1 fruit fly cellular context compared by ENCODE assay signal in the genomic region with DNA sequence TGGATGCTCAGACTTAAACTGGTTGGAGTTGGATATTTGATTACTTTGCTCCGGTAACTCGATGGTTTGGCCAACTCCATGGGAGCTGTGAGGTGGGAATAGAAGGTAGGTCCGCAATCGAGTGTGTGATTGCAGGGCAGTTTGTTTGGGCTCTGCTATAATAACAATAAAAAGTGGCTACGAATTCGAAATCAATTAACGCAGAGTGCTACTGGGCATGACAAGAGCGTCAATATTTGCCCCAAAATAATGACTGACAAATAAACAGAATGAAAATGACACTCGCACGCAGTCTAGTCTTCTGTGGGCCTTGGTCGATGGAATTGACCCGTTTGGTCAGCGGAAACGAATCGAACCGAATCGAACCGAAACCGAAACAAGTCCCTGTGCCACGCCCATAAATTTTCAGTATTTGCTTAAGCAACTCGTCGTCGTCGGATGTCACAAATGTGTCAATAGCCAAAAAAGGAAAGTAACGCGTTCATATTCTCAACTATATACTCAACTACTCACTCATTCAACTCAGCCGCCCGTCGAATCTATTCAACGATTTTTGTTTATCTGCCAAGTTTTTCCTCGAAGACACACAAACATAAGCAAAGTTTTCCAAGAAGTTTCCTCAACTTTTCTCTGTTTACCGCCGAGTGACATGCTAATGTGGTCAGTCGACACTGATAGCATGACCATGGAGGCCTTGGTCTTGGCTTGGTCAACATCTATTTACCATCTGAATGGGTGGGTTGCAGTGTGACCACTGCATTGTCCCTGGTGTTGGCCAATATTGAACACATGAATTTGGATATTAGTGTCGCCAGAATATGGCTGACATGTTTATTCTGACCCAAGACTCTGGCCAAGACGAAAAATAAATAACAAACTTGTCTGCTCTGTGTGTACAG.
TF ChIP-seq lines count a peak whose summit lies in the region.

No protein-coding gene starts in this region.

TF ChIP-seq in whole organism, embryonic, 481 proteins besides CTCF, POLR2A, EP300 and RAD21 (continued from another document):
- 0 out of 3 replicates have a peak, but pooled peaks have one; percentile 5 for TF ChIP-seq dysf (GFP tag; IDR thresholded peaks at IDR 0.05; lab: Robert Waterston, UW)
- TF ChIP-seq CG17186 (GFP tag; optimal IDR thresholded peaks at IDR 0.05; lab: Kevin White, UChicago): peak; percentile 10
- peak; percentile 26 for TF ChIP-seq CG12219 (GFP tag; optimal IDR thresholded peaks at IDR 0.05; lab: Kevin White, UChicago)
- peak; percentile 8 for TF ChIP-seq CG7556 (GFP tag; optimal IDR thresholded peaks at IDR 0.05; lab: Kevin White, UChicago)
- peak; percentile 5 for TF ChIP-seq Sox100B (GFP tag; optimal IDR thresholded peaks at IDR 0.05; lab: Kevin White, UChicago)
- TF ChIP-seq ac (GFP tag; optimal IDR thresholded peaks at IDR 0.05; lab: Kevin White, UChicago): peak; percentile 29
- peak; percentile 3 for TF ChIP-seq CG1233 (GFP tag; optimal IDR thresholded peaks at IDR 0.05; lab: Kevin White, UChicago)
- peak; percentile 39 for TF ChIP-seq vvl (GFP tag; IDR thresholded peaks at IDR 0.05; lab: Robert Waterston, UW)
- TF ChIP-seq E2f2 (GFP tag; IDR thresholded peaks at IDR 0.05; lab: Robert Waterston, UW): 0 out of 2 replicates have a peak, but pooled peaks have one; percentile 14
- TF ChIP-seq YL-1 (GFP tag; optimal IDR thresholded peaks at IDR 0.05; lab: Kevin White, UChicago): no peak
- TF ChIP-seq nmo (GFP tag; optimal IDR thresholded peaks at IDR 0.05; lab: Kevin White, UChicago): no peak
- peak; percentile 22 for TF ChIP-seq dmrt99B (tag; optimal IDR thresholded peaks at IDR 0.05; lab: Kevin White, UChicago)
- 0 out of 4 replicates have a peak, but pooled peaks have one; percentile 29 for TF ChIP-seq chinmo (GFP tag; IDR thresholded peaks at IDR 0.05; lab: Robert Waterston, UW; ENCODE audit: partially characterized antibody)
- peak; percentile 6 for TF ChIP-seq CG8281 (tag; optimal IDR thresholded peaks at IDR 0.05; lab: Kevin White, UChicago)
- TF ChIP-seq dan (GFP tag; IDR thresholded peaks at IDR 0.05; lab: Robert Waterston, UW): no peak
- TF ChIP-seq org-1 (GFP tag; optimal IDR thresholded peaks at IDR 0.05; lab: Kevin White, UChicago): peak; percentile 44
- peak; percentile 41 for TF ChIP-seq CG18599 (GFP tag; optimal IDR thresholded peaks at IDR 0.05; lab: Kevin White, UChicago)
- TF ChIP-seq NK7.1 (GFP tag; optimal IDR thresholded peaks at IDR 0.05; lab: Kevin White, UChicago): peak; percentile 5
- TF ChIP-seq pan (optimal IDR thresholded peaks at IDR 0.05; lab: Kevin White, UChicago): no peak
- TF ChIP-seq pan (GFP tag; optimal IDR thresholded peaks at IDR 0.05 in 1 of 2, IDR thresholded peaks at IDR 0.05 in 1 of 2): peak in 1 of 2 experiments; percentile 21
- TF ChIP-seq CG14014 (GFP tag; IDR thresholded peaks at IDR 0.05; lab: Robert Waterston, UW): peak; percentile 13; the same call in 1 of the 2 replicates
- TF ChIP-seq CG10543 (GFP tag; optimal IDR thresholded peaks at IDR 0.05; lab: Kevin White, UChicago): peak; percentile 15
- TF ChIP-seq Hmr (GFP tag; optimal IDR thresholded peaks at IDR 0.05; lab: Kevin White, UChicago): peak; percentile 0
- TF ChIP-seq Blimp-1 (GFP tag; optimal IDR thresholded peaks at IDR 0.05; lab: Kevin White, UChicago): peak; percentile 74
- TF ChIP-seq tgo (GFP tag; IDR thresholded peaks at IDR 0.05; lab: Robert Waterston, UW): no peak
- peak; percentile 68; the same call in 1 of the 2 replicates for TF ChIP-seq Awh (GFP tag; IDR thresholded peaks at IDR 0.05; lab: Robert Waterston, UW)
- TF ChIP-seq CG15269 (tag; optimal IDR thresholded peaks at IDR 0.05; lab: Kevin White, UChicago): peak; percentile 11
- TF ChIP-seq CG18262 (tag; optimal IDR thresholded peaks at IDR 0.05; lab: Kevin White, UChicago): peak; percentile 14
- 0 out of 3 replicates have a peak, but pooled peaks have one; percentile 47 for TF ChIP-seq CG3726 (GFP tag; IDR thresholded peaks at IDR 0.05; lab: Robert Waterston, UW)
- TF ChIP-seq so (GFP tag; IDR thresholded peaks at IDR 0.05; lab: Robert Waterston, UW): 0 out of 3 replicates have a peak, but pooled peaks have one; percentile 12
- no peak for TF ChIP-seq Fer1 (GFP tag; optimal IDR thresholded peaks at IDR 0.05; lab: Kevin White, UChicago)
- peak; percentile 19 for TF ChIP-seq CG2678 (tag; optimal IDR thresholded peaks at IDR 0.05; lab: Kevin White, UChicago)
- TF ChIP-seq Vsx1 (GFP tag; optimal IDR thresholded peaks at IDR 0.05; lab: Kevin White, UChicago): peak; percentile 2
- TF ChIP-seq wek (GFP tag; optimal IDR thresholded peaks at IDR 0.05; lab: Kevin White, UChicago): peak; percentile 53
- no peak for TF ChIP-seq CG12769 (tag; optimal IDR thresholded peaks at IDR 0.05; lab: Kevin White, UChicago)
- TF ChIP-seq CG6272 (GFP tag; IDR thresholded peaks at IDR 0.05; lab: Robert Waterston, UW): 0 out of 2 replicates have a peak, but pooled peaks have one; percentile 22
- peak; percentile 38 for TF ChIP-seq CG15601 (tag; optimal IDR thresholded peaks at IDR 0.05; lab: Kevin White, UChicago)
- peak; percentile 86 for TF ChIP-seq kni (GFP tag; optimal IDR thresholded peaks at IDR 0.05; lab: Kevin White, UChicago)
- no peak for TF ChIP-seq HmgD (GFP tag; optimal IDR thresholded peaks at IDR 0.05; lab: Kevin White, UChicago)
- TF ChIP-seq CG12104 (GFP tag; optimal IDR thresholded peaks at IDR 0.05; lab: Kevin White, UChicago): peak; percentile 23
- TF ChIP-seq Ada2b (GFP tag; IDR thresholded peaks at IDR 0.05; lab: Robert Waterston, UW): no peak
- no peak for TF ChIP-seq CG9876 (GFP tag; optimal IDR thresholded peaks at IDR 0.05; lab: Kevin White, UChicago)
- no peak for TF ChIP-seq Camta (GFP tag; optimal IDR thresholded peaks at IDR 0.05; lab: Kevin White, UChicago)
- peak; percentile 16 for TF ChIP-seq CG14710 (tag; optimal IDR thresholded peaks at IDR 0.05; lab: Kevin White, UChicago)
- no peak for TF ChIP-seq CG17328 (GFP tag; IDR thresholded peaks at IDR 0.05; lab: Robert Waterston, UW)
- TF ChIP-seq Med (GFP tag; lab: Kevin White, UChicago): peak; percentile 65
- TF ChIP-seq CG1603 (tag; optimal IDR thresholded peaks at IDR 0.05; lab: Kevin White, UChicago): peak; percentile 38
- TF ChIP-seq sens (GFP tag; lab: Kevin White, UChicago): peak; percentile 83
- TF ChIP-seq C15 (GFP tag; IDR thresholded peaks at IDR 0.05; lab: Robert Waterston, UW): no peak
- no peak for TF ChIP-seq Adf1 (GFP tag; IDR thresholded peaks at IDR 0.05; lab: Robert Waterston, UW)
- TF ChIP-seq wdn (GFP tag; IDR thresholded peaks at IDR 0.05; lab: Robert Waterston, UW): peak; percentile 24; the same call in 1 of the 2 replicates
- TF ChIP-seq corto (GFP tag; optimal IDR thresholded peaks at IDR 0.05; lab: Kevin White, UChicago): no peak
- peak; percentile 12 for TF ChIP-seq CG4707 (GFP tag; optimal IDR thresholded peaks at IDR 0.05; lab: Kevin White, UChicago)
- peak in 1 of 2 experiments; percentile 37 for TF ChIP-seq bsh (GFP tag; optimal IDR thresholded peaks at IDR 0.05; lab: Kevin White, UChicago)
- TF ChIP-seq dmrt11E (tag; optimal IDR thresholded peaks at IDR 0.05; lab: Kevin White, UChicago): peak; percentile 38
- peak; percentile 8 for TF ChIP-seq disco-r (GFP tag; optimal IDR thresholded peaks at IDR 0.05; lab: Kevin White, UChicago)
- peak in 1 of 3 experiments; percentile 83 for TF ChIP-seq Stat92E (GFP tag; optimal IDR thresholded peaks at IDR 0.05; lab: Kevin White, UChicago)
- no peak for TF ChIP-seq D (optimal IDR thresholded peaks at IDR 0.05; lab: Kevin White, UChicago)
- TF ChIP-seq D (GFP tag; optimal IDR thresholded peaks at IDR 0.05; lab: Kevin White, UChicago): peak; percentile 0
- no peak for TF ChIP-seq sima (GFP tag; optimal IDR thresholded peaks at IDR 0.05; lab: Kevin White, UChicago)
- 0 out of 3 replicates have a peak, but pooled peaks have one; percentile 36 for TF ChIP-seq Dbx (GFP tag; IDR thresholded peaks at IDR 0.05; lab: Robert Waterston, UW)
- TF ChIP-seq CG4820 (GFP tag; optimal IDR thresholded peaks at IDR 0.05; lab: Kevin White, UChicago): no peak
- TF ChIP-seq Ets65A (GFP tag; lab: Kevin White, UChicago): peak; percentile 45
- TF ChIP-seq CG9727 (GFP tag; optimal IDR thresholded peaks at IDR 0.05; lab: Kevin White, UChicago): peak; percentile 13
- TF ChIP-seq MTF-1 (GFP tag; optimal IDR thresholded peaks at IDR 0.05; lab: Kevin White, UChicago; ENCODE audit: borderline replicate concordance): peak; percentile 18
- TF ChIP-seq CG33557 (GFP tag; optimal IDR thresholded peaks at IDR 0.05; lab: Kevin White, UChicago): peak; percentile 53
- TF ChIP-seq chm (GFP tag; IDR thresholded peaks at IDR 0.05; lab: Robert Waterston, UW): peak; percentile 18; the same call in 1 of the 2 replicates
- TF ChIP-seq gem (tag; optimal IDR thresholded peaks at IDR 0.05; lab: Kevin White, UChicago): peak; percentile 0
- TF ChIP-seq otp (GFP tag; IDR thresholded peaks at IDR 0.05; lab: Robert Waterston, UW): peak; percentile 53
- no peak for TF ChIP-seq Side (GFP tag; optimal IDR thresholded peaks at IDR 0.05; lab: Kevin White, UChicago)
- TF ChIP-seq ci (GFP tag; IDR thresholded peaks at IDR 0.05; lab: Robert Waterston, UW): peak; percentile 33; the same call in 2 of the 3 replicates
- 0 out of 2 replicates have a peak, but pooled peaks have one; percentile 22 for TF ChIP-seq CG43689 (GFP tag; IDR thresholded peaks at IDR 0.05; lab: Robert Waterston, UW)
- peak; percentile 60 for TF ChIP-seq CG15696 (tag; optimal IDR thresholded peaks at IDR 0.05; lab: Kevin White, UChicago)
TF ChIP-seq in whole organism, embryonic: peak in this region for 79.
